Fruit fly (Drosophila melanogaster) whole organism, embryonic: Measurements from ENCODE around the gene CG13894.

Experiments
- Atf3 ChIP-seq: fragments of 200-800 bp; sonication (Bioruptor generic); optimal IDR thresholded peaks from 3 replicates; lab custom pipeline; 2016; ENCODE audit warnings: missing biosample characterization, missing genetic modification characterization
- BtbVII ChIP-seq: fragments of 200-800 bp; sonication (Bioruptor generic); optimal IDR thresholded peaks from 3 replicates; lab custom pipeline; 2017; ENCODE audit warnings: missing biosample characterization, mild to moderate bottlenecking, missing genetic modification characterization
- CG10267 ChIP-seq: fragments of 200-800 bp; sonication (Bioruptor generic); optimal IDR thresholded peaks from 2 replicates; lab custom pipeline; 2018; ENCODE audit warnings: missing biosample characterization, mild to moderate bottlenecking, missing genetic modification characterization, moderate library complexity
- CG1233 ChIP-seq: fragments of 200-800 bp; sonication (Bioruptor generic); optimal IDR thresholded peaks from 4 replicates; lab custom pipeline; 2018; ENCODE audit warnings: missing biosample characterization, mild to moderate bottlenecking, missing genetic modification characterization
- CG12659 ChIP-seq: fragments of 200-800 bp; sonication (Bioruptor generic); optimal IDR thresholded peaks from 3 replicates; lab custom pipeline; 2017; ENCODE audit warnings: mild to moderate bottlenecking, missing biosample characterization, missing genetic modification reagents, missing genetic modification characterization
- CG13775 ChIP-seq: fragments of 200-800 bp; sonication (Bioruptor generic); optimal IDR thresholded peaks from 3 replicates; lab custom pipeline; 2017; ENCODE audit warnings: missing biosample characterization, mild to moderate bottlenecking, missing genetic modification characterization
- CG14050 ChIP-seq: fragments of 200-800 bp; sonication (Bioruptor generic); IDR thresholded peaks from 3 replicates; pipeline ENCODE4 v1.3.6; 2022; ENCODE audit warnings: missing biosample characterization, missing genetic modification characterization
- CG15479 ChIP-seq: fragments of 200-800 bp; sonication (Bioruptor generic); optimal IDR thresholded peaks from 3 replicates; lab custom pipeline; 2019; ENCODE audit warnings: missing biosample characterization, mild to moderate bottlenecking, missing genetic modification characterization, moderate library complexity
- CG17829 ChIP-seq: fragments of 200-800 bp; optimal IDR thresholded peaks from 2 replicates; lab custom pipeline; 2019; ENCODE audit warnings: missing biosample characterization, mild to moderate bottlenecking, missing genetic modification characterization, moderate library complexity
- CG18011 ChIP-seq: fragments of 200-800 bp; sonication (Bioruptor generic); optimal IDR thresholded peaks from 2 replicates; lab custom pipeline; 2017; ENCODE audit warnings: missing biosample characterization, missing genetic modification characterization, mild to moderate bottlenecking, moderate library complexity, missing genotype
- CG2129 ChIP-seq: fragments of 200-800 bp; sonication (Bioruptor generic); IDR thresholded peaks from 2 replicates; pipeline ENCODE4 v1.3.6; 2022; ENCODE audit warnings: missing biosample characterization, missing genetic modification characterization; ENCODE audit not compliant: partially characterized antibody
- CG30403 ChIP-seq: fragments of 200-800 bp; sonication (Bioruptor generic); optimal IDR thresholded peaks from 3 replicates; lab custom pipeline; 2016; ENCODE audit warnings: missing biosample characterization, missing genetic modification characterization
- CG30431 ChIP-seq: fragments of 200-800 bp; sonication (Bioruptor generic); optimal IDR thresholded peaks from 2 replicates; lab custom pipeline; 2017; ENCODE audit warnings: missing biosample characterization, missing genetic modification characterization
- CG3847 ChIP-seq: fragments of 200-800 bp; sonication (Bioruptor generic); IDR thresholded peaks from 2 replicates; pipeline ENCODE4 v1.3.6; 2022; ENCODE audit warnings: missing biosample characterization, missing genetic modification characterization
- CG43689 ChIP-seq: fragments of 200-800 bp; sonication (Bioruptor generic); IDR thresholded peaks from 2 replicates; pipeline ENCODE4 v1.3.6; 2022; ENCODE audit warnings: missing biosample characterization, missing genetic modification characterization
- CG7963 ChIP-seq: fragments of 200-800 bp; sonication (Bioruptor generic); IDR thresholded peaks from 3 replicates; pipeline ENCODE4 v1.3.6; 2022; ENCODE audit warnings: missing biosample characterization, missing genetic modification characterization; ENCODE audit not compliant: partially characterized antibody
- CG8281 ChIP-seq: fragments of 200-800 bp; sonication (Bioruptor generic); optimal IDR thresholded peaks from 2 replicates; lab custom pipeline; 2018; ENCODE audit warnings: missing biosample characterization, mild to moderate bottlenecking, missing genetic modification characterization, moderate library complexity
- CG8944 ChIP-seq: fragments of 200-800 bp; sonication (Bioruptor generic); optimal IDR thresholded peaks from 3 replicates; lab custom pipeline; 2016; ENCODE audit warnings: missing biosample characterization, missing genetic modification characterization
- HLH54F ChIP-seq: fragments of 200-800 bp; sonication (Bioruptor generic); optimal IDR thresholded peaks from 3 replicates; lab custom pipeline; 2016; ENCODE audit warnings: missing biosample characterization, missing genetic modification characterization
- Hmr ChIP-seq: fragments of 200-800 bp; sonication (Bioruptor generic); optimal IDR thresholded peaks from 3 replicates; lab custom pipeline; 2017; ENCODE audit warnings: mild to moderate bottlenecking, missing biosample characterization, missing genetic modification reagents, missing genetic modification characterization
- Kr ChIP-seq: fragments of 200-800 bp; sonication (Bioruptor generic); optimal IDR thresholded peaks from 2 replicates; lab custom pipeline; 2017; ENCODE audit warnings: missing biosample characterization, mild to moderate bottlenecking, missing genetic modification characterization
- Max ChIP-seq: fragments of 200-800 bp; sonication (Bioruptor generic); optimal IDR thresholded peaks from 2 replicates; lab custom pipeline; 2016; ENCODE audit warnings: missing biosample characterization, mild to moderate bottlenecking, missing genetic modification characterization
- Meics ChIP-seq: fragments of 200-800 bp; sonication (Bioruptor generic); optimal IDR thresholded peaks from 2 replicates; lab custom pipeline; 2017; ENCODE audit warnings: missing biosample characterization, mild to moderate bottlenecking, missing genetic modification characterization
- Oaz ChIP-seq: fragments of 200-800 bp; sonication (Bioruptor generic); IDR thresholded peaks from 2 replicates; pipeline ENCODE4 v1.3.6; 2022; ENCODE audit warnings: missing biosample characterization, missing genetic modification characterization
- Sox100B ChIP-seq: fragments of 200-800 bp; sonication (Bioruptor generic); optimal IDR thresholded peaks from 3 replicates; lab custom pipeline; 2018; ENCODE audit warnings: missing biosample characterization, mild to moderate bottlenecking, missing genetic modification characterization
- Spps ChIP-seq: fragments of 200-800 bp; sonication (Bioruptor generic); optimal IDR thresholded peaks from 2 replicates; lab custom pipeline; 2018; ENCODE audit warnings: missing biosample characterization, mild to moderate bottlenecking, missing genetic modification characterization
- Usf ChIP-seq: fragments of 200-800 bp; sonication (Bioruptor generic); optimal IDR thresholded peaks from 2 replicates; lab custom pipeline; 2017; ENCODE audit warnings: missing genotype, missing biosample characterization, missing genetic modification characterization
- cas ChIP-seq: fragments of 200-800 bp; sonication (Bioruptor generic); IDR thresholded peaks from 2 replicates; pipeline ENCODE4 v1.3.6; 2022; ENCODE audit warnings: missing biosample characterization, missing genetic modification characterization
- chinmo ChIP-seq: fragments of 200-800 bp; sonication (Bioruptor generic); IDR thresholded peaks from 4 replicates; pipeline ENCODE4 v1.3.6; 2022; ENCODE audit warnings: missing biosample characterization, missing genetic modification characterization; ENCODE audit not compliant: partially characterized antibody
- crol ChIP-seq: fragments of 200-800 bp; sonication (Bioruptor generic); IDR thresholded peaks from 2 replicates; pipeline ENCODE4 v1.3.6; 2022; ENCODE audit warnings: missing biosample characterization, missing genetic modification characterization
- crp ChIP-seq, 2 experiments: fragments of 200-800 bp; sonication (Bioruptor generic); optimal IDR thresholded peaks; 2 replicates in 1 of 2; 3 replicates in 1 of 2; lab custom pipeline; 2017; ENCODE audit warnings: missing biosample characterization in 2 of 2, missing genetic modification characterization in 2 of 2, mild to moderate bottlenecking in 1 of 2, moderate library complexity in 1 of 2
- dati ChIP-seq: fragments of 200-800 bp; sonication (Bioruptor generic); IDR thresholded peaks from 2 replicates; pipeline ENCODE4 v1.3.6; 2022; ENCODE audit warnings: missing biosample characterization, missing genetic modification characterization
- dmrt99B ChIP-seq: fragments of 200-800 bp; sonication (Bioruptor generic); optimal IDR thresholded peaks from 2 replicates; lab custom pipeline; 2018; ENCODE audit warnings: missing biosample characterization, mild to moderate bottlenecking, missing genetic modification characterization, moderate library complexity
- eyg ChIP-seq: fragments of 200-800 bp; sonication (Bioruptor generic); optimal IDR thresholded peaks from 3 replicates; lab custom pipeline; 2016; ENCODE audit warnings: missing biosample characterization, missing genetic modification characterization
- fru ChIP-seq: fragments of >200 bp; optimal IDR thresholded peaks from 2 replicates; lab custom pipeline; 2017
- gcm2 ChIP-seq: fragments of 200-800 bp; sonication (Bioruptor generic); optimal IDR thresholded peaks from 2 replicates; lab custom pipeline; 2016; ENCODE audit warnings: missing biosample characterization, missing genetic modification characterization
- grn ChIP-seq: fragments of 200-800 bp; sonication (Bioruptor generic); optimal IDR thresholded peaks from 3 replicates; lab custom pipeline; 2017; ENCODE audit warnings: missing biosample characterization, missing genetic modification characterization
- her ChIP-seq: fragments of 200-800 bp; sonication (Bioruptor generic); optimal IDR thresholded peaks from 2 replicates; lab custom pipeline; 2016; ENCODE audit warnings: missing biosample characterization, missing genetic modification characterization
- onecut ChIP-seq: fragments of 200-800 bp; sonication (Bioruptor generic); IDR thresholded peaks from 2 replicates; pipeline ENCODE4 v1.3.6; 2022; ENCODE audit warnings: missing biosample characterization, missing genetic modification characterization
- org-1 ChIP-seq: fragments of 200-800 bp; sonication (Bioruptor generic); optimal IDR thresholded peaks from 2 replicates; lab custom pipeline; 2017; ENCODE audit warnings: missing biosample characterization, missing genetic modification characterization
- p53 ChIP-seq: fragments of 200-800 bp; sonication (Bioruptor generic); optimal IDR thresholded peaks from 2 replicates; lab custom pipeline; 2016; ENCODE audit warnings: missing biosample characterization, missing genetic modification characterization
- pros ChIP-seq: fragments of 200-800 bp; sonication (Bioruptor generic); optimal IDR thresholded peaks from 3 replicates; lab custom pipeline; 2019; ENCODE audit warnings: missing biosample characterization, mild to moderate bottlenecking, missing genetic modification characterization, moderate library complexity
- row ChIP-seq: fragments of 200-800 bp; sonication (Bioruptor generic); IDR thresholded peaks from 3 replicates; pipeline ENCODE4 v1.3.6; 2022; ENCODE audit warnings: missing biosample characterization, missing genetic modification characterization
- run ChIP-seq: fragments of 200-800 bp; sonication (Bioruptor generic); optimal IDR thresholded peaks from 3 replicates; lab custom pipeline; 2018; ENCODE audit warnings: missing biosample characterization, mild to moderate bottlenecking, missing genetic modification characterization
- sc ChIP-seq, 3 experiments: fragments of >200 bp in 2 of 3; fragments of 200-800 bp in 1 of 3; sonication (Bioruptor generic) in 1 of 3; optimal IDR thresholded peaks; 2 replicates in 2 of 3; 3 replicates in 1 of 3; lab custom pipeline; 2017; ENCODE audit warnings: mild to moderate bottlenecking in 1 of 3, missing biosample characterization in 1 of 3, missing genetic modification characterization in 1 of 3, missing genetic modification reagents in 1 of 3
- slp2 ChIP-seq: fragments of 200-800 bp; sonication (Bioruptor generic); optimal IDR thresholded peaks from 2 replicates; lab custom pipeline; 2016; ENCODE audit warnings: missing biosample characterization, missing genetic modification characterization
- tgo ChIP-seq: fragments of 200-800 bp; sonication (Bioruptor generic); IDR thresholded peaks from 3 replicates; pipeline ENCODE4 v1.3.6; 2022; ENCODE audit warnings: missing biosample characterization, missing genetic modification characterization
- twi ChIP-seq: fragments of 200-800 bp; optimal IDR thresholded peaks from 2 replicates; lab custom pipeline; 2019; ENCODE audit warnings: missing biosample characterization, mild to moderate bottlenecking, missing genetic modification characterization, moderate library complexity
- vfl ChIP-seq: fragments of 200-800 bp; sonication (Bioruptor generic); optimal IDR thresholded peaks from 2 replicates; lab custom pipeline; 2016; ENCODE audit warnings: missing biosample characterization, missing genetic modification characterization
- zen ChIP-seq: fragments of 200-800 bp; sonication (Bioruptor generic); optimal IDR thresholded peaks from 3 replicates; lab custom pipeline; 2018; ENCODE audit warnings: missing biosample characterization, mild to moderate bottlenecking, missing genetic modification characterization, moderate library complexity

CG13894 gene

dm6 chr3L:726486-727180 lies 27.7 kb upstream of the CG13894 start (continued):
- TF ChIP-seq sc (optimal IDR thresholded peaks at IDR 0.05; lab: Kevin White, UChicago) (no peak), sc (GFP tag; optimal IDR thresholded peaks at IDR 0.05; lab: Kevin White, UChicago) (no peak), CG8281 (tag; lab: Kevin White, UChicago) (no peak), zen (tag; lab: Kevin White, UChicago) (peak; percentile 88), run (tag; lab: Kevin White, UChicago) (no peak), CG43689 (no peak), Meics (GFP tag; lab: Kevin White, UChicago) (no peak), HLH54F (no peak), Kr (GFP tag; lab: Kevin White, UChicago) (peak; percentile 26), Max (GFP tag; lab: Kevin White, UChicago) (no peak), fru (lab: Kevin White, UChicago) (no peak), cas (GFP tag; lab: Robert Waterston, UW) (no peak), Spps (tag; lab: Kevin White, UChicago) (no peak), CG7963 (GFP tag; lab: Robert Waterston, UW) (no peak), org-1 (GFP tag; lab: Kevin White, UChicago) (no peak), CG10267 (tag; lab: Kevin White, UChicago) (no peak), twi (peak; percentile 98), onecut (no peak), vfl (GFP tag; lab: Kevin White, UChicago) (peak; percentile 4), CG3847 (no peak), slp2 (GFP tag; lab: Kevin White, UChicago) (no peak), CG30431 (GFP tag; lab: Kevin White, UChicago) (no peak), Sox100B (GFP tag; lab: Kevin White, UChicago) (no peak), chinmo (0 out of 4 replicates have a peak, but pooled peaks have one; percentile 18), CG14050 (GFP tag; lab: Robert Waterston, UW) (no peak), pros (GFP tag; lab: Kevin White, UChicago) (peak; percentile 27), Oaz (GFP tag; lab: Robert Waterston, UW) (no peak), her (GFP tag; lab: Kevin White, UChicago) (no peak), grn (GFP tag; lab: Kevin White, UChicago) (peak; percentile 60), eyg (GFP tag; lab: Kevin White, UChicago) (no peak), dmrt99B (tag; lab: Kevin White, UChicago) (no peak), row (GFP tag; lab: Robert Waterston, UW) (peak; percentile 29; the same call in 1 of the 3 replicates), CG13775 (no peak), CG1233 (GFP tag; lab: Kevin White, UChicago) (no peak), Hmr (GFP tag; lab: Kevin White, UChicago) (no peak), CG17829 (tag; lab: Kevin White, UChicago) (no peak), dati (GFP tag; lab: Robert Waterston, UW) (no peak), CG30403 (GFP tag; lab: Kevin White, UChicago) (no peak), CG15479 (peak; percentile 99), CG8944 (GFP tag; lab: Kevin White, UChicago) (no peak), gcm2 (GFP tag; lab: Kevin White, UChicago) (no peak), CG2129 (GFP tag; lab: Robert Waterston, UW) (no peak), crol (GFP tag; lab: Robert Waterston, UW) (0 out of 2 replicates have a peak, but pooled peaks have one; percentile 6), Atf3 (GFP tag; lab: Kevin White, UChicago) (no peak), CG12659 (GFP tag; lab: Kevin White, UChicago) (no peak), Usf (GFP tag; lab: Kevin White, UChicago) (no peak), tgo (no peak), crp (GFP tag; optimal IDR thresholded peaks at IDR 0.05; lab: Kevin White, UChicago) (no peak), CG18011 (no peak), BtbVII (no peak), p53 (GFP tag; lab: Kevin White, UChicago) (no peak)
